Fruit fly (Drosophila melanogaster): ENCODE data around the gene AP-1gamma.

Gene AP-1gamma

dm6 chrX:9141219-9141618, 32.7 kb downstream of the AP-1gamma start (continued):
- TF ChIP-seq Hr3 (GFP tag; optimal IDR thresholded peaks at IDR 0.05) (peak; percentile 65), wor (GFP tag; IDR thresholded peaks at IDR 0.05) (peak; percentile 75; the same call in 1 of the 2 replicates), HLH54F (GFP tag; optimal IDR thresholded peaks at IDR 0.05) (peak; percentile 51), Bgb (GFP tag; IDR thresholded peaks at IDR 0.05; ENCODE audit: partially characterized antibody) (no peak), slp2 (GFP tag; optimal IDR thresholded peaks at IDR 0.05) (peak; percentile 58), CG34376 (GFP tag; optimal IDR thresholded peaks at IDR 0.05) (peak; percentile 35), vfl (GFP tag; optimal IDR thresholded peaks at IDR 0.05) (peak; percentile 46), CG31441 (GFP tag; IDR thresholded peaks at IDR 0.05) (peak; percentile 63), odd (GFP tag; optimal IDR thresholded peaks at IDR 0.05) (no peak), Nf-YA (GFP tag; IDR thresholded peaks at IDR 0.05) (peak; percentile 49), BEAF-32 (GFP tag; optimal IDR thresholded peaks at IDR 0.05) (no peak), CG12104 (GFP tag; optimal IDR thresholded peaks at IDR 0.05) (peak; percentile 34), Myb (GFP tag; optimal IDR thresholded peaks at IDR 0.05) (peak; percentile 56), Atf6 (GFP tag; IDR thresholded peaks at IDR 0.05) (peak; percentile 68), Mes4 (GFP tag; optimal IDR thresholded peaks at IDR 0.05) (peak; percentile 25), CG18011 (GFP tag; optimal IDR thresholded peaks at IDR 0.05) (no peak), sob (GFP tag; IDR thresholded peaks at IDR 0.05) (peak; percentile 85), Atf3 (GFP tag; optimal IDR thresholded peaks at IDR 0.05) (peak; percentile 45), CG8290 (GFP tag; optimal IDR thresholded peaks at IDR 0.05) (peak; percentile 61), CG8290 (tag; optimal IDR thresholded peaks at IDR 0.05) (peak in 1 of 2 experiments; percentile 8), jumu (GFP tag; optimal IDR thresholded peaks at IDR 0.05) (peak; percentile 65), sqz (GFP tag; optimal IDR thresholded peaks at IDR 0.05) (peak; percentile 7), D (optimal IDR thresholded peaks at IDR 0.05) (no peak), D (GFP tag; optimal IDR thresholded peaks at IDR 0.05) (peak; percentile 70), CG7987 (GFP tag; optimal IDR thresholded peaks at IDR 0.05) (no peak), Camta (GFP tag; optimal IDR thresholded peaks at IDR 0.05) (peak; percentile 50), CG11247 (GFP tag; IDR thresholded peaks at IDR 0.05) (peak; percentile 72), unc-4 (GFP tag; IDR thresholded peaks at IDR 0.05; ENCODE audit: partially characterized antibody) (no peak), onecut (GFP tag; IDR thresholded peaks at IDR 0.05) (peak; percentile 82), CG30431 (GFP tag; optimal IDR thresholded peaks at IDR 0.05) (peak; percentile 72), nom (GFP tag; optimal IDR thresholded peaks at IDR 0.05) (peak; percentile 79), Med (GFP tag) (peak; percentile 96), Opbp (GFP tag; IDR thresholded peaks at IDR 0.05; ENCODE audit: partially characterized antibody) (no peak), CG10147 (GFP tag; optimal IDR thresholded peaks at IDR 0.05) (no peak), Awh (GFP tag; IDR thresholded peaks at IDR 0.05) (peak; percentile 81), Hand (GFP tag; optimal IDR thresholded peaks at IDR 0.05) (peak; percentile 55), NC2α (GFP tag; optimal IDR thresholded peaks at IDR 0.05) (peak; percentile 40), slbo (GFP tag; IDR thresholded peaks at IDR 0.05) (peak; percentile 82), Ada2b (GFP tag; IDR thresholded peaks at IDR 0.05) (peak; percentile 86), cas (GFP tag; IDR thresholded peaks at IDR 0.05) (no peak), sr (GFP tag; IDR thresholded peaks at IDR 0.05) (peak; percentile 48; the same call in 1 of the 3 replicates), NFAT (GFP tag; IDR thresholded peaks at IDR 0.05) (peak; percentile 75), Blimp-1 (GFP tag; optimal IDR thresholded peaks at IDR 0.05) (peak; percentile 67), CG4424 (GFP tag; optimal IDR thresholded peaks at IDR 0.05) (peak; percentile 75), tio (GFP tag; optimal IDR thresholded peaks at IDR 0.05) (no peak), CG10267 (tag; optimal IDR thresholded peaks at IDR 0.05) (peak; percentile 57), Fer3 (tag; optimal IDR thresholded peaks at IDR 0.05) (peak; percentile 53), CG13775 (GFP tag; optimal IDR thresholded peaks at IDR 0.05) (peak; percentile 40), CG11093 (GFP tag; IDR thresholded peaks at IDR 0.05) (peak; percentile 80), CG30020 (tag; optimal IDR thresholded peaks at IDR 0.05) (peak; percentile 45), CG1024 (GFP tag; IDR thresholded peaks at IDR 0.05) (peak; percentile 50; the same call in 1 of the 2 replicates), slou (GFP tag; optimal IDR thresholded peaks at IDR 0.05) (no peak)
